Worm (Caenorhabditis elegans) whole organism, young adult: Measurements from ENCODE around the gene sel-1.
A peak's percentile ranks its signal among the peaks of the same experiment; 100 is the strongest.

ENCODE experiments used
- B0035.1 ChIP-seq: sonication (generic microtip); optimal IDR thresholded peaks from 2 replicates; lab custom pipeline; 2016; ENCODE audit warnings: missing genetic modification characterization, mild to moderate bottlenecking, missing compliant biosample characterization, missing genotype, missing genetic modification reagents
- B0336.3 ChIP-seq: fragments of 200-800 bp; sonication (Bioruptor generic); IDR thresholded peaks from 2 replicates; pipeline ENCODE4 v1.3.6; 2022; ENCODE audit warnings: missing genetic modification characterization, missing compliant biosample characterization
- F22D6.2 ChIP-seq: sonication (generic microtip); optimal IDR thresholded peaks from 2 replicates; lab custom pipeline; 2016; ENCODE audit warnings: mild to moderate bottlenecking, missing genetic modification characterization, missing compliant biosample characterization
- F37B4.10 ChIP-seq: fragments of 200-800 bp; sonication (Bioruptor generic); IDR thresholded peaks from 2 replicates; pipeline ENCODE4 v1.3.6; 2022; ENCODE audit warnings: missing genetic modification characterization, missing compliant biosample characterization
- F49E8.2 ChIP-seq: sonication (generic microtip); optimal IDR thresholded peaks from 3 replicates; lab custom pipeline; 2017; ENCODE audit warnings: missing genetic modification characterization, mild to moderate bottlenecking, missing compliant biosample characterization, antibody characterized with exemption, moderate library complexity; ENCODE audit not compliant: insufficient read depth
- F55B11.4 ChIP-seq: sonication (generic microtip); optimal IDR thresholded peaks from 2 replicates; lab custom pipeline; 2016; ENCODE audit warnings: missing compliant biosample characterization, missing genetic modification characterization, borderline replicate concordance; ENCODE audit not compliant: insufficient read depth
- K12H6.12 ChIP-seq: fragments of 200-800 bp; sonication (Bioruptor generic); optimal IDR thresholded peaks from 2 replicates; lab custom pipeline; 2018; ENCODE audit warnings: mild to moderate bottlenecking, missing genetic modification characterization, missing compliant biosample characterization
- Y53F4B.3 ChIP-seq: fragments of 200-800 bp; sonication (Bioruptor generic); IDR thresholded peaks from 2 replicates; pipeline ENCODE4 v1.3.6; 2022; ENCODE audit warnings: missing genetic modification reagents, missing genetic modification characterization, missing compliant biosample characterization
- Y95B8A.8 ChIP-seq: fragments of 200-800 bp; sonication (Bioruptor generic); IDR thresholded peaks from 2 replicates; pipeline ENCODE4 v1.3.6; 2022; ENCODE audit warnings: missing genetic modification reagents, missing genetic modification characterization, missing compliant biosample characterization
- ZK185.1 ChIP-seq: sonication (generic microtip); optimal IDR thresholded peaks from 2 replicates; lab custom pipeline; 2016; ENCODE audit warnings: mild to moderate bottlenecking, missing genetic modification characterization, missing compliant biosample characterization; ENCODE audit not compliant: poor library complexity, severe bottlenecking
- atf-7 ChIP-seq: sonication (generic microtip); optimal IDR thresholded peaks from 2 replicates; lab custom pipeline; 2017; ENCODE audit warnings: mild to moderate bottlenecking, missing genetic modification characterization, missing compliant biosample characterization
- athp-1 ChIP-seq: sonication (generic microtip); optimal IDR thresholded peaks from 2 replicates; lab custom pipeline; 2017; ENCODE audit warnings: mild to moderate bottlenecking, missing genetic modification characterization, missing compliant biosample characterization
- attf-3 ChIP-seq: fragments of 200-800 bp; sonication (Bioruptor generic); conservative IDR thresholded peaks from 2 replicates; pipeline ENCODE4 v1.3.6; 2022; ENCODE audit warnings: missing genetic modification reagents, missing genetic modification characterization, missing compliant biosample characterization
- attf-5 ChIP-seq: fragments of 200-800 bp; sonication (Bioruptor generic); optimal IDR thresholded peaks from 2 replicates; lab custom pipeline; 2018; ENCODE audit warnings: mild to moderate bottlenecking, missing genetic modification characterization, missing compliant biosample characterization
- cebp-1 ChIP-seq, 2 experiments: fragments of 200-800 bp in 1 of 2; sonication (Bioruptor generic) in 1 of 2; sonication (generic microtip) in 1 of 2; IDR thresholded peaks in 1 of 2; optimal IDR thresholded peaks in 1 of 2; 2 replicates each; pipeline versions ENCODE4 v1.3.6 to Lab custom; 2017 to 2022; ENCODE audit warnings: missing compliant biosample characterization in 2 of 2, missing genetic modification characterization in 2 of 2, mild to moderate bottlenecking in 1 of 2, missing genetic modification reagents in 1 of 2, moderate library complexity in 1 of 2
- ceh-100 ChIP-seq: fragments of 200-800 bp; sonication (Bioruptor generic); IDR thresholded peaks from 2 replicates; pipeline ENCODE4 v1.3.6; 2022; ENCODE audit warnings: missing genetic modification reagents, missing genetic modification characterization, missing compliant biosample characterization
- ceh-91 ChIP-seq: fragments of 200-800 bp; sonication (Bioruptor generic); IDR thresholded peaks from 2 replicates; pipeline ENCODE4 v1.3.6; 2022; ENCODE audit warnings: missing genetic modification reagents, missing genetic modification characterization, missing compliant biosample characterization
- him-1 ChIP-seq: sonication (generic microtip); optimal IDR thresholded peaks from 2 replicates; lab custom pipeline; 2016; ENCODE audit warnings: missing genotype, missing genetic modification reagents, missing genetic modification characterization, missing compliant biosample characterization
- hlh-12 ChIP-seq: sonication (generic microtip); optimal IDR thresholded peaks from 2 replicates; lab custom pipeline; 2016; ENCODE audit warnings: missing genetic modification characterization, missing compliant biosample characterization
- hmg-1.2 ChIP-seq: fragments of 200-800 bp; sonication (Bioruptor generic); IDR thresholded peaks from 2 replicates; pipeline ENCODE4 v1.3.6; 2022; ENCODE audit warnings: missing genetic modification reagents, missing genetic modification characterization, missing compliant biosample characterization
- hmg-20 ChIP-seq: fragments of 200-800 bp; sonication (Bioruptor generic); IDR thresholded peaks from 2 replicates; pipeline ENCODE4 v1.3.6; 2022; ENCODE audit warnings: missing genetic modification reagents, missing genetic modification characterization, missing compliant biosample characterization
- lag-1 ChIP-seq: fragments of 200-800 bp; sonication (Bioruptor generic); IDR thresholded peaks from 2 replicates; pipeline ENCODE4 v1.3.6; 2022; ENCODE audit warnings: missing genetic modification reagents, missing genetic modification characterization, missing compliant biosample characterization
- lir-1 ChIP-seq: fragments of 200-800 bp; sonication (Bioruptor generic); conservative IDR thresholded peaks from 2 replicates; pipeline ENCODE4 v1.3.6; 2022; ENCODE audit warnings: missing genetic modification reagents, missing genetic modification characterization, missing compliant biosample characterization
- lsl-1 ChIP-seq: fragments of 200-800 bp; sonication (Bioruptor generic); optimal IDR thresholded peaks from 2 replicates; lab custom pipeline; 2018; ENCODE audit warnings: mild to moderate bottlenecking, missing genetic modification characterization, moderate library complexity, missing compliant biosample characterization
- madf-3 ChIP-seq: fragments of 200-800 bp; sonication (Bioruptor generic); IDR thresholded peaks from 2 replicates; pipeline ENCODE4 v1.3.6; 2022; ENCODE audit warnings: missing genetic modification reagents, missing genetic modification characterization, missing compliant biosample characterization
- madf-6 ChIP-seq: fragments of 200-800 bp; sonication (Bioruptor generic); IDR thresholded peaks from 2 replicates; pipeline ENCODE4 v1.3.6; 2022; ENCODE audit warnings: missing genetic modification reagents, missing genetic modification characterization, missing compliant biosample characterization
- mel-28 ChIP-seq: sonication (generic microtip); optimal IDR thresholded peaks from 2 replicates; lab custom pipeline; 2016; ENCODE audit warnings: borderline replicate concordance, mild to moderate bottlenecking, missing genetic modification characterization, missing compliant biosample characterization
- mes-4 ChIP-seq: sonication (generic microtip); optimal IDR thresholded peaks from 2 replicates; lab custom pipeline; 2016; ENCODE audit warnings: missing genotype, missing genetic modification characterization, missing compliant biosample characterization
- nfya-2 ChIP-seq: fragments of 200-800 bp; sonication (Bioruptor generic); IDR thresholded peaks from 2 replicates; pipeline ENCODE4 v1.3.6; 2022; ENCODE audit warnings: missing genetic modification reagents, missing genetic modification characterization, missing compliant biosample characterization
- nhr-80 ChIP-seq: sonication (generic microtip); optimal IDR thresholded peaks from 2 replicates; lab custom pipeline; 2016; ENCODE audit warnings: missing genetic modification characterization, missing compliant biosample characterization
- nhr-90 ChIP-seq: sonication (generic microtip); optimal IDR thresholded peaks from 2 replicates; lab custom pipeline; 2016; ENCODE audit warnings: missing genotype, mild to moderate bottlenecking, missing genetic modification characterization, missing compliant biosample characterization
- pbrm-1 ChIP-seq: fragments of 200-800 bp; sonication (Bioruptor generic); IDR thresholded peaks from 2 replicates; pipeline ENCODE4 v1.3.6; 2022; ENCODE audit warnings: missing genetic modification reagents, missing genetic modification characterization, missing compliant biosample characterization
- rcor-1 ChIP-seq: fragments of 200-800 bp; sonication (Bioruptor generic); IDR thresholded peaks from 2 replicates; pipeline ENCODE4 v1.3.6; 2022; ENCODE audit warnings: missing genetic modification reagents, missing genetic modification characterization, missing compliant biosample characterization
- sea-2 ChIP-seq: fragments of 200-800 bp; sonication (Bioruptor generic); IDR thresholded peaks from 2 replicates; pipeline ENCODE4 v1.3.6; 2022; ENCODE audit warnings: missing genetic modification characterization, missing compliant biosample characterization
- snpc-3.4 ChIP-seq: sonication (generic microtip); optimal IDR thresholded peaks from 2 replicates; lab custom pipeline; 2017; ENCODE audit warnings: missing genetic modification characterization, mild to moderate bottlenecking, missing compliant biosample characterization, antibody characterized with exemption, moderate library complexity, missing genotype, missing genetic modification reagents
- snpc-4 ChIP-seq, 5 experiments: fragments of 150-350 bp in 1 of 5; sonication (generic microtip) in 4 of 5; optimal IDR thresholded peaks; 2 replicates each; lab custom pipeline; 2014 to 2018; ENCODE audit warnings: missing genetic modification characterization in 5 of 5, missing biosample characterization in 3 of 5, antibody characterized with exemption in 2 of 5, mild to moderate bottlenecking in 2 of 5, missing compliant biosample characterization in 2 of 5, missing genotype in 2 of 5, moderate library complexity in 2 of 5, missing genetic modification reagents in 1 of 5
- tbx-9 ChIP-seq: sonication (generic microtip); optimal IDR thresholded peaks from 2 replicates; lab custom pipeline; 2016; ENCODE audit warnings: borderline replicate concordance, missing genetic modification characterization, inconsistent platforms, missing compliant biosample characterization
- xnd-1 ChIP-seq: sonication (generic microtip); optimal IDR thresholded peaks from 2 replicates; lab custom pipeline; 2016; ENCODE audit warnings: missing genotype, missing genetic modification reagents, missing genetic modification characterization, missing compliant biosample characterization
- ztf-28 ChIP-seq: fragments of 200-800 bp; sonication (Bioruptor generic); IDR thresholded peaks from 2 replicates; pipeline ENCODE4 v1.3.6; 2022; ENCODE audit warnings: missing genetic modification reagents, missing genetic modification characterization, missing compliant biosample characterization
- ztf-6 ChIP-seq: fragments of 200-800 bp; sonication (Bioruptor generic); IDR thresholded peaks from 2 replicates; pipeline ENCODE4 v1.3.6; 2022; ENCODE audit warnings: missing genetic modification reagents, missing genetic modification characterization, missing compliant biosample characterization

The sel-1 gene

ce11 chrV:12560328-12560782 is at the start of gene sel-1:
Gene sel-1, plus strand, starts transcription at chrV:12560732.
- TF ChIP-seq mel-28 (tag; lab: Kevin White, UChicago) (no peak), ceh-91 (GFP tag; lab: Robert Waterston, UW) (no peak), Y95B8A.8 (no peak), ZK185.1 (tag; lab: Kevin White, UChicago) (no peak), cebp-1 (GFP tag; IDR thresholded peaks at IDR 0.05; lab: Robert Waterston, UW) (no peak), cebp-1 (tag; optimal IDR thresholded peaks at IDR 0.05; lab: Kevin White, UChicago) (no peak), atf-7 (tag; lab: Kevin White, UChicago) (no peak), ztf-6 (GFP tag; lab: Robert Waterston, UW) (no peak), F37B4.10 (no peak), lsl-1 (peak; percentile 63), ztf-28 (no peak), madf-6 (GFP tag; lab: Robert Waterston, UW) (0 out of 2 replicates have a peak, but pooled peaks have one; percentile 13), pbrm-1 (GFP tag; lab: Robert Waterston, UW) (no peak), athp-1 (no peak), K12H6.12 (tag; lab: Kevin White, UChicago) (no peak), nhr-80 (no peak), F49E8.2 (tag; lab: Kevin White, UChicago) (no peak), snpc-4 (GFP tag; optimal IDR thresholded peaks at IDR 0.05; lab: Kevin White, UChicago) (no peak), snpc-4 (tag; optimal IDR thresholded peaks at IDR 0.05; lab: Kevin White, UChicago) (no peak), madf-3 (GFP tag; lab: Robert Waterston, UW) (no peak), sea-2 (no peak), lir-1 (GFP tag; lab: Robert Waterston, UW) (no peak), xnd-1 (tag; lab: Kevin White, UChicago) (peak; percentile 10), Y53F4B.3 (no peak), attf-3 (GFP tag; lab: Robert Waterston, UW) (peak; percentile 96)
- TF ChIP-seq, all 124 proteins: peak for 4

- TF ChIP-seq B0336.3 = no peak
- TF ChIP-seq snpc-3.4 = no peak
- TF ChIP-seq nhr-90 (tag; lab: Kevin White, UChicago) = no peak
- no peak for TF ChIP-seq nhr-80
- no peak for TF ChIP-seq B0035.1 (tag; lab: Kevin White, UChicago)
- TF ChIP-seq attf-5 (GFP tag; lab: Kevin White, UChicago) = no peak
- no peak for TF ChIP-seq mes-4 (tag; lab: Kevin White, UChicago)
- no peak for TF ChIP-seq him-1 (tag; lab: Kevin White, UChicago)
- no peak for TF ChIP-seq rcor-1 (GFP tag; lab: Robert Waterston, UW)
- TF ChIP-seq ceh-100 (GFP tag; lab: Robert Waterston, UW) = no peak
- no peak for TF ChIP-seq F55B11.4 (tag; lab: Kevin White, UChicago)
- no peak for TF ChIP-seq hmg-1.2 (GFP tag; lab: Robert Waterston, UW)
- no peak for TF ChIP-seq hlh-12 (tag; lab: Kevin White, UChicago)
- no peak for TF ChIP-seq F22D6.2 (tag; lab: Kevin White, UChicago)
- no peak for TF ChIP-seq tbx-9 (tag; lab: Kevin White, UChicago)
- no peak for TF ChIP-seq nfya-2 (GFP tag; lab: Robert Waterston, UW)
- TF ChIP-seq lag-1 = no peak
- no peak for TF ChIP-seq hmg-20 (GFP tag; lab: Robert Waterston, UW)
- TF ChIP-seq, all 124 proteins: peak for 0
Observed at ce11 chrV:12511946-12512345, 48.6 kb upstream of the sel-1 start.
